Worm (Caenorhabditis elegans) whole organism, L2 larva: Measurements from ENCODE around the gene mct-3.

Source experiments
- F13H6.1 ChIP-seq: sonication (generic microtip); optimal IDR thresholded peaks from 2 replicates; lab custom pipeline; 2016; ENCODE audit warnings: missing genetic modification characterization, missing compliant biosample characterization
- alr-1 ChIP-seq: fragments of 150-350 bp; optimal IDR thresholded peaks from 2 replicates; lab custom pipeline; 2014; ENCODE audit warnings: missing biosample characterization, missing genetic modification characterization
- dmd-4 ChIP-seq: sonication (generic microtip); optimal IDR thresholded peaks from 2 replicates; lab custom pipeline; 2017; ENCODE audit warnings: missing biosample characterization, missing genetic modification characterization
- egl-27 ChIP-seq: sonication (generic microtip); optimal IDR thresholded peaks from 3 replicates; lab custom pipeline; 2017; ENCODE audit warnings: missing biosample characterization, missing genetic modification reagents, missing genetic modification characterization
- mdl-1 ChIP-seq, 2 experiments: fragments of 150-350 bp in 1 of 2; sonication (generic microtip) in 1 of 2; optimal IDR thresholded peaks; 2 replicates each; lab custom pipeline; 2017; ENCODE audit warnings: missing biosample characterization in 2 of 2, missing genetic modification characterization in 2 of 2
- nhr-11 ChIP-seq: fragments of 150-350 bp; optimal IDR thresholded peaks from 2 replicates; lab custom pipeline; 2014; ENCODE audit warnings: missing biosample characterization, missing genetic modification characterization
- sem-4 ChIP-seq: fragments of 150-350 bp; optimal IDR thresholded peaks from 2 replicates; lab custom pipeline; 2014; ENCODE audit warnings: missing biosample characterization, missing genetic modification reagents, missing genetic modification characterization
- zag-1 ChIP-seq: fragments of 150-350 bp; optimal IDR thresholded peaks from 2 replicates; lab custom pipeline; 2014; ENCODE audit warnings: missing biosample characterization, missing genetic modification characterization
- ztf-1 ChIP-seq: fragments of 200-800 bp; sonication (Bioruptor generic); conservative IDR thresholded peaks from 2 replicates; pipeline ENCODE4 v1.3.6; 2022; ENCODE audit warnings: missing genetic modification characterization, missing compliant biosample characterization
- ztf-11 ChIP-seq: sonication (generic microtip); optimal IDR thresholded peaks from 2 replicates; lab custom pipeline; 2017; ENCODE audit warnings: missing biosample characterization, missing genetic modification characterization

DNA sequence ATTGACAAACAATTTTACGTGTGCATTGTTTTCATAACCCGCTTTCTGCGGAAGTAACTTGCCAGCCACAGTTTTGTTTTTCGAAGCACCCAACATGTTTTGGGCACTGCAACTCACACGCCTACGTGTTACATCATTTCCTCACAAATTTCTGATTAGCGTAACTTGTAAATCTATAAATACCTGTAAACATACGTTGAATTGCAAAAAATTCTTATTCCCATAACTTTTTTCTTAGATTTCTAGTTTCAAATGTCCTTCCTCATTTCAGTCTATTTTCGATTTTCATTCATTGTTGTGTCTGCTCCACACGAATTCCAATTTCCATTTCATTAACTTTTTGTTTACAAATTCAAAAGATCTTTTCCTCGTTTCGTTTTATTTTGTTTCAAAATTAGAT, 12.4 kb upstream of the mct-3 start:
- no peak for TF ChIP-seq ztf-1 (GFP tag; lab: Robert Waterston, UW)
- no peak for TF ChIP-seq mdl-1 (tag; optimal IDR thresholded peaks at IDR 0.05; lab: Kevin White, UChicago)
- no peak for TF ChIP-seq dmd-4 (tag; lab: Kevin White, UChicago)
- no peak for TF ChIP-seq zag-1
- TF ChIP-seq egl-27 (tag; lab: Kevin White, UChicago): no peak
- TF ChIP-seq F13H6.1 (tag; lab: Kevin White, UChicago): no peak
- TF ChIP-seq alr-1 (tag; lab: Kevin White, UChicago): no peak
- TF ChIP-seq nhr-11 (tag; lab: Kevin White, UChicago): no peak
- TF ChIP-seq ztf-11 (tag; lab: Kevin White, UChicago): no peak
- no peak for TF ChIP-seq sem-4 (tag; lab: Kevin White, UChicago)
